Worm (Caenorhabditis elegans): ENCODE results near the gene flp-18.

DNA sequence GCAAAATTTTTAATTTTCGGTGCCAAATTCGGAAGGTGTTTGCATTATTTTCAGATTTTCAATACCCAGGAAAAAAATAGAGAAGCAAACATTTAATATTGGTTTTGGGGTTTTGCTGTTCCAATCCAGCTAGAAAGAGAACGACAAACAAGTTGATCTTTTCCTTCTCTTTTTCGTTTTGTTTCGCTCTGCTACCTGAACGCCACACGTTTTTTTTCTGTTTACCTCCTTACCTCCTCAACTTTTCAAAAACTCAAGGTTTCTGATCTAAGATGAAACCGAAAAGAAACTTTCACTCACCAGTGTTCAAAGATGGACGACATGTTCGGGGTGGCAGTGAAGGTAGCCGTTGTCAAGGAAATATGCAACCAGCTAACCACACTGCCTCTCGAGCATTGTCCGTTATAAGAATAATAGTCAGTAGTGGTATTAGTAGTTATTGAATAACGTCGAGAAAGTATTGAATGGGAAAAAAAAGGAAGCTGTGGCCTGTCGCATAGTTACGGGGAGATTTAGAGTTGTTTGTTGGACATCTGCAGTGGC is 48.8 kb downstream of the flp-18 start:
- TF ChIP-seq ZK546.5 (tag; optimal IDR thresholded peaks at IDR 0.05): no peak
- no peak for TF ChIP-seq ztf-11 (tag; optimal IDR thresholded peaks at IDR 0.05)
- TF ChIP-seq mep-1 (tag; optimal IDR thresholded peaks at IDR 0.05): no peak
- TF ChIP-seq dpl-1 (GFP tag; optimal IDR thresholded peaks at IDR 0.05): no peak
- TF ChIP-seq unc-62 (GFP tag; optimal IDR thresholded peaks at IDR 0.05 in 1 of 2): no peak
- no peak for TF ChIP-seq unc-62 (tag; optimal IDR thresholded peaks at IDR 0.05)
- no peak for TF ChIP-seq ama-1 (optimal IDR thresholded peaks at IDR 0.05)
- no peak for TF ChIP-seq fos-1 (tag; optimal IDR thresholded peaks at IDR 0.05)
- TF ChIP-seq F49E8.2 (tag; optimal IDR thresholded peaks at IDR 0.05; ENCODE audit: borderline replicate concordance): no peak

All from whole organism, L4 larva.